Worm (Caenorhabditis elegans) whole organism, L3 larva: ENCODE measurements around the gene repo-1.

Experiments
- R02D3.7 ChIP-seq: fragments of 150-350 bp; optimal IDR thresholded peaks from 2 replicates; lab custom pipeline; 2014; ENCODE audit warnings: missing biosample characterization, missing genetic modification characterization
- ama-1 ChIP-seq: fragments of 150-350 bp; optimal IDR thresholded peaks from 2 replicates; lab custom pipeline; 2018
- ceh-28 ChIP-seq: fragments of 150-350 bp; optimal IDR thresholded peaks from 2 replicates; lab custom pipeline; 2014; ENCODE audit warnings: missing biosample characterization, missing genetic modification reagents, missing genetic modification characterization
- ceh-82 ChIP-seq: fragments of 150-350 bp; optimal IDR thresholded peaks from 2 replicates; lab custom pipeline; 2014; ENCODE audit warnings: missing biosample characterization, missing genetic modification characterization
- daf-12 ChIP-seq: fragments of 150-350 bp; optimal IDR thresholded peaks from 2 replicates; lab custom pipeline; 2014; ENCODE audit warnings: missing biosample characterization, missing genetic modification reagents, missing genetic modification characterization
- egl-27 ChIP-seq: sonication (generic microtip); optimal IDR thresholded peaks from 4 replicates; lab custom pipeline; 2017; ENCODE audit warnings: missing biosample characterization, missing genetic modification reagents, missing genetic modification characterization
- egl-5 ChIP-seq: fragments of 150-350 bp; optimal IDR thresholded peaks from 2 replicates; lab custom pipeline; 2017; ENCODE audit warnings: missing biosample characterization, missing genetic modification reagents, missing genetic modification characterization, inconsistent platforms
- elt-1 ChIP-seq: fragments of 150-350 bp; optimal IDR thresholded peaks from 2 replicates; lab custom pipeline; 2014; ENCODE audit warnings: missing biosample characterization, missing genetic modification characterization
- elt-2 ChIP-seq: sonication (generic microtip); optimal IDR thresholded peaks from 2 replicates; lab custom pipeline; 2016; ENCODE audit warnings: missing genetic modification reagents, mild to moderate bottlenecking, missing genetic modification characterization, missing compliant biosample characterization
- elt-3 ChIP-seq, 3 experiments: fragments of 150-350 bp in 1 of 3; sonication (generic microtip) in 2 of 3; optimal IDR thresholded peaks; 2 replicates in 2 of 3; 4 replicates in 1 of 3; lab custom pipeline; 2014 to 2017; ENCODE audit warnings: missing biosample characterization in 3 of 3, missing genetic modification characterization in 3 of 3
- fkh-2 ChIP-seq: fragments of 150-350 bp; optimal IDR thresholded peaks from 2 replicates; lab custom pipeline; 2014; ENCODE audit warnings: missing biosample characterization, missing genetic modification reagents, missing genetic modification characterization
- fos-1 ChIP-seq: fragments of 150-350 bp; optimal IDR thresholded peaks from 2 replicates; lab custom pipeline; 2014; ENCODE audit warnings: missing biosample characterization, missing genetic modification characterization
- jun-1 ChIP-seq: fragments of 150-350 bp; optimal IDR thresholded peaks from 2 replicates; lab custom pipeline; 2014; ENCODE audit warnings: missing biosample characterization, missing genetic modification reagents, missing genetic modification characterization
- lin-39 ChIP-seq: fragments of 150-350 bp; optimal IDR thresholded peaks from 2 replicates; lab custom pipeline; 2018; ENCODE audit warnings: missing biosample characterization, missing genetic modification reagents, missing genetic modification characterization
- mdl-1 ChIP-seq: fragments of 150-350 bp; optimal IDR thresholded peaks from 2 replicates; lab custom pipeline; 2014; ENCODE audit warnings: missing biosample characterization, missing genetic modification characterization
- nhr-11 ChIP-seq: fragments of 150-350 bp; optimal IDR thresholded peaks from 2 replicates; lab custom pipeline; 2014; ENCODE audit warnings: missing biosample characterization, missing genetic modification characterization
- nhr-12 ChIP-seq: fragments of 150-350 bp; optimal IDR thresholded peaks from 2 replicates; lab custom pipeline; 2014; ENCODE audit warnings: missing biosample characterization, missing genetic modification characterization
- nhr-25 ChIP-seq: sonication (generic microtip); optimal IDR thresholded peaks from 2 replicates; lab custom pipeline; 2017; ENCODE audit warnings: missing biosample characterization, missing genetic modification characterization
- nhr-28 ChIP-seq: fragments of 150-350 bp; optimal IDR thresholded peaks from 2 replicates; lab custom pipeline; 2014; ENCODE audit warnings: missing biosample characterization, missing genetic modification characterization
- nhr-43 ChIP-seq: sonication (generic microtip); optimal IDR thresholded peaks from 2 replicates; lab custom pipeline; 2016; ENCODE audit warnings: mild to moderate bottlenecking, missing genetic modification characterization, missing compliant biosample characterization; ENCODE audit not compliant: poor library complexity, severe bottlenecking
- nhr-67 ChIP-seq: fragments of 150-350 bp; optimal IDR thresholded peaks from 2 replicates; lab custom pipeline; 2014; ENCODE audit warnings: missing biosample characterization, missing genetic modification characterization
- nhr-76 ChIP-seq: fragments of 150-350 bp; sonication (generic microtip); optimal IDR thresholded peaks from 5 replicates; lab custom pipeline; 2014; ENCODE audit warnings: missing biosample characterization, missing genetic modification characterization
- pha-4 ChIP-seq: fragments of 150-350 bp; optimal IDR thresholded peaks from 2 replicates; lab custom pipeline; 2014; ENCODE audit warnings: missing biosample characterization, missing genetic modification reagents, missing genetic modification characterization
- skn-1 ChIP-seq: fragments of 150-350 bp; optimal IDR thresholded peaks from 2 replicates; lab custom pipeline; 2014; ENCODE audit warnings: missing biosample characterization, missing genetic modification characterization
- unc-62 ChIP-seq: fragments of 150-350 bp; sonication (generic microtip); optimal IDR thresholded peaks from 4 replicates; lab custom pipeline; 2014; ENCODE audit warnings: missing biosample characterization, missing genetic modification reagents, missing genetic modification characterization
- ztf-4 ChIP-seq: fragments of 150-350 bp; optimal IDR thresholded peaks from 2 replicates; lab custom pipeline; 2014; ENCODE audit warnings: missing biosample characterization, missing genetic modification characterization

Gene repo-1

DNA sequence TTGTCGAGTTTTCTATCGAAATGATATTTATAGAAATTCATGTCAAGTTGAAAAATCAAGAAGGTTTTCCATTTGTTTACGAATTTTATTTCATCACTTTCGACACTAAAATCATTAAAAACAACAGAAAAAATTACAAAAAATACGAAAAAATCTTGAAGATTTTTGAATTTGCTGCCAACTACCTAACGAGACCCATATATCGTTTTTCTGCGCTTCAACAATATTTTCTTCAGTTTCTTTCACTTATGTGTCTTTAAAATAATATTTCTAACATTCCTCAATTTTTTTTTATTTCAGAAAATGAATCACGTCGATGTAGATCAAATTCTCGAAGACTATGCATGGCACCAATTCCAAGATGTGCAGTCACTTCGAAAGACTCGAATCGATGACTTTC, 44.9 kb downstream of the repo-1 start, which contains the start of gene lin-24:
Gene lin-24, plus strand, starts transcription at position 301 of the 400 bp plus-strand sequence.
- TF ChIP-seq nhr-28 (tag; lab: Kevin White, UChicago) (no peak), ztf-4 (no peak), mdl-1 (tag; lab: Kevin White, UChicago) (no peak), nhr-76 (no peak), pha-4 (tag; lab: Kevin White, UChicago) (no peak), elt-3 (tag; optimal IDR thresholded peaks at IDR 0.05; lab: Kevin White, UChicago) (no peak), nhr-11 (tag; lab: Kevin White, UChicago) (no peak), ceh-82 (tag; lab: Kevin White, UChicago) (no peak), egl-27 (tag; lab: Kevin White, UChicago) (no peak), egl-5 (tag; lab: Kevin White, UChicago) (no peak), R02D3.7 (tag; lab: Kevin White, UChicago) (no peak), nhr-12 (tag; lab: Kevin White, UChicago) (no peak), ceh-28 (tag; lab: Kevin White, UChicago) (no peak), fos-1 (tag; lab: Kevin White, UChicago) (no peak)

DNA sequence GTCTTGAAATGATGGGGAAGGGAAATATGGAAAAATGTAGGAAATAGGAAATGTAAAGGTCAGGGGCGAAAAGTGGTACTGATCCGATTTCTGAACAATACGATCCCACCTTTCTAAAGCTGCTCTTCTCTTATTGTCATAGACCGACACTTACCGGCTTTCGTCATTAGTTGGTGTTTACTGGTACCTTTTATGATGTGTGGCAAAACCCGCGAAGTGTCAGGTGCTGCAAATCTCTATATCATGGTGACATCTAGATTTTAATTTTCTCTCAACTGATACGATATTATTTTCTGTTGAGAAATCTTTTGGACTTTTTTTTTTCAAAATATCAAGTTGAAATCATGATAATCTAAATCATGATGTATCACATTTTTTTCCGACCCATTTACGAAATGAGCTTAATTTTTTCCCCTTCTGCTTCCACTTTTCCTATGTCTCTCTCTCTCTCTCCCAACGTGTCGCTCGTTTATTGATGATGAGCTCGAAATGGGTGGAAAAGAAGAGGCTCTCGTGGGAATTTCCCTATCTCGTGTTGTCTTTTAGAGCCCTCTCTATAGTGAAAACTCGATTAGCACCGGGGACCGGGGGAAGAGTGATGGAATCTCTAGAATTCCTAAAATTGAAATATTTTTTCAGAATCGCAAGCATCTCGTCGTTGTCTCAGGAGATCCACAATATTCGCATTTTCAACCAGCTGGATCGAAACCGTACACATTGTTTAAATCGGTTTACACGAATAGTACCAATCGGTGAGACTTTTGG, 47.2 kb downstream of the repo-1 start:
- TF ChIP-seq mdl-1 (tag; lab: Kevin White, UChicago): no peak
- no peak for TF ChIP-seq elt-2
- no peak for TF ChIP-seq nhr-43 (tag; lab: Kevin White, UChicago)
- TF ChIP-seq daf-12 (tag; lab: Kevin White, UChicago): no peak
- TF ChIP-seq lin-39 (tag; lab: Kevin White, UChicago): no peak
- no peak for TF ChIP-seq ama-1
- TF ChIP-seq skn-1: no peak
- no peak for TF ChIP-seq fkh-2 (tag; lab: Kevin White, UChicago)
- no peak for TF ChIP-seq unc-62
- TF ChIP-seq jun-1: no peak
- TF ChIP-seq nhr-25 (tag; lab: Kevin White, UChicago): no peak
- no peak for TF ChIP-seq nhr-67
- TF ChIP-seq elt-1 (tag; lab: Kevin White, UChicago): no peak
- TF ChIP-seq nhr-11 (tag; lab: Kevin White, UChicago): no peak

- TF ChIP-seq nhr-67 (no peak), nhr-11 (tag; lab: Kevin White, UChicago) (no peak), elt-2 (no peak)
These were observed 49.5 kb downstream of the repo-1 start for ce11 chrIV:12133776-12134175.
